Fruit fly (Drosophila melanogaster) whole organism, adult: ENCODE measurements around the gene CG18265.

Experiments
- CG12768 ChIP-seq: fragments of 200-800 bp; sonication (Bioruptor generic); optimal IDR thresholded peaks from 2 replicates; lab custom pipeline; 2017; ENCODE audit warnings: missing biosample characterization, missing genetic modification characterization, mild to moderate bottlenecking, moderate library complexity, missing genetic modification reagents
- CG1620 ChIP-seq: fragments of 200-800 bp; sonication (Bioruptor generic); optimal IDR thresholded peaks from 2 replicates; lab custom pipeline; 2016; ENCODE audit warnings: missing biosample characterization, missing genetic modification characterization
- CG5204 ChIP-seq: fragments of 200-800 bp; sonication (Bioruptor generic); optimal IDR thresholded peaks from 2 replicates; lab custom pipeline; 2016; ENCODE audit warnings: missing biosample characterization, missing genetic modification characterization
- Clk ChIP-seq: fragments of 200-800 bp; sonication (Bioruptor generic); optimal IDR thresholded peaks from 2 replicates; lab custom pipeline; 2017; ENCODE audit warnings: missing biosample characterization, missing genetic modification characterization
- Hr96 ChIP-seq: fragments of 200-800 bp; sonication (Bioruptor generic); optimal IDR thresholded peaks from 2 replicates; lab custom pipeline; 2016; ENCODE audit warnings: missing biosample characterization, missing genetic modification characterization
- tj ChIP-seq: fragments of 200-800 bp; sonication (Bioruptor generic); optimal IDR thresholded peaks from 3 replicates; lab custom pipeline; 2017; ENCODE audit warnings: missing biosample characterization, mild to moderate bottlenecking, missing genetic modification characterization, moderate library complexity

DNA sequence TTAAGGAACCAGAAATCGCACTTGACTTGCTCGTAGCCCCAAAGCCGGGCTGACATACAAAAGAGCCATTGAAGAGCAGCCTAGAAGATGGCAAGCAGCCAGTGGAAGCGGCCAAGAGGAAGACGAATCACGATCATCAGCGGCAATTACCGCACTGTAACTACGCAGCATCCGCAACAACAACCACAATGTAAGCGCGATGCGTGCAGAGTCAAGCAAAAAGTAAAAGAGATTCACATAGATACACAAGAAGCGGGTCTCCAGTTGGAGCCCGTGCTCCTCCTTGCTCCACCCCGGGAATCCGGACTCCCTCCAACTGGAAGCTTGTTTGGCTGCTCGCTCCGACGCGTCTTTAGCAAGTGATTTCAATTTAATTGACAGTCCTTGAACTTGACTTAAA is 52.4 kb downstream of the CG18265 start:
- no peak for TF ChIP-seq tj (GFP tag; lab: Kevin White, UChicago)
- no peak for TF ChIP-seq CG12768 (GFP tag; lab: Kevin White, UChicago)
- no peak for TF ChIP-seq CG5204 (GFP tag; lab: Kevin White, UChicago)
- TF ChIP-seq Clk = no peak
- TF ChIP-seq Hr96 (GFP tag; lab: Kevin White, UChicago) = no peak
- no peak for TF ChIP-seq CG1620 (GFP tag; lab: Kevin White, UChicago)
